Worm (Caenorhabditis elegans): ENCODE data around the gene srt-59.

srt-59 gene

DNA sequence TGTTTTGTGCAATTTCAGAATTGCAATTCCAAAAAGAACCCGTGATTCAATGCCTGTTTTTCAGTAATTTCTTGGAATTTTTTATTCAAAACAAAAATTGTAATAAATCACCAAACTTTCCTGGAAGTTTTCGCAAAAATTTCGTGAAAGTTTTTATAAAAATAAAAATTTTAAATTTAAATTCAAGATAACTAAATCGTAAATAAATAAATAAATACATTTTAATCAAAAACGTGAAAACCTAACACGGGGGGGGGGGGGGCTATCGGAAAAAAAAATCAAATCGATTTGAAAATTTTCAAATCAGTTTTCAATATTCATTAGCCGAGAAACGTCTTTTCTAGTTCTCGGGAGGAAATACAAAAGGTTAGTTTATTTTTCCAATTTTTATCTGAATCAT is 8.5 kb downstream of the srt-59 start, which contains the start of gene C18H7.4:
TSS of gene C18H7.4 (plus strand) at position 301 of the 400 bp plus-strand sequence.
- TF ChIP-seq unc-62 (GFP tag; optimal IDR thresholded peaks at IDR 0.05) (no peak), sem-2 (GFP tag; optimal IDR thresholded peaks at IDR 0.05) (no peak), zip-8 (tag; optimal IDR thresholded peaks at IDR 0.05) (no peak), mls-2 (tag; optimal IDR thresholded peaks at IDR 0.05) (no peak), ceh-39 (tag; optimal IDR thresholded peaks at IDR 0.05) (no peak), tbx-8 (GFP tag; optimal IDR thresholded peaks at IDR 0.05) (no peak), nhr-2 (tag; optimal IDR thresholded peaks at IDR 0.05) (no peak), nhr-12 (tag; optimal IDR thresholded peaks at IDR 0.05) (no peak), lin-32 (GFP tag; optimal IDR thresholded peaks at IDR 0.05) (no peak), lin-13 (tag; optimal IDR thresholded peaks at IDR 0.05) (no peak), sptf-1 (tag; optimal IDR thresholded peaks at IDR 0.05) (no peak), cnd-1 (tag; optimal IDR thresholded peaks at IDR 0.05) (no peak), nhr-76 (tag; optimal IDR thresholded peaks at IDR 0.05) (no peak), nhr-28 (tag; optimal IDR thresholded peaks at IDR 0.05) (no peak), drap-1 (GFP tag; optimal IDR thresholded peaks at IDR 0.05) (no peak), ces-1 (GFP tag; optimal IDR thresholded peaks at IDR 0.05) (no peak), lsy-2 (tag; optimal IDR thresholded peaks at IDR 0.05) (no peak), ham-2 (GFP tag; optimal IDR thresholded peaks at IDR 0.05) (no peak)

DNA sequence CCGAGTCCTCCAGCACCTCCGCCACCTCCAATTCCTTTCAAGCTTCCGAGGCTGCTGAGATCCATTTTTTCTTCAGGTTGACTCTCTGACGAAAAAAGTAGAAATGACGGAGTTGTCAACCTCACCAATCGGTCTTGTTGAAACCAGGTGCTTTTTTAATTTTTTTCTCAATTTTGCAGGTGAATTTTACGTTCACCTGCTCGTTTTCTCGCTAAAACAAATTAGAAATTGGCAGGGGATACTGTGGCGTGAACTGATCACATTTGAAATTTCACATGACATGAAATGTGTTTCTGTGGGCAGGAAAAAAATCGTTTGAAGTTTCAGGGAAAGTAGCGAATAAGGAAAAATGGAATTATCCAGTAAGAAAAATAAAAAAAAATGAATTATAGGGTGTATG is 9.1 kb downstream of the srt-59 start, which contains the start of gene C18H7.6:
TSS of gene C18H7.6 (minus strand) at position 104 of the 400 bp plus-strand sequence.
- TF ChIP-seq lsy-2 (tag; optimal IDR thresholded peaks at IDR 0.05) (no peak), zip-8 (tag; optimal IDR thresholded peaks at IDR 0.05) (no peak), unc-39 (tag; optimal IDR thresholded peaks at IDR 0.05) (no peak), sem-2 (GFP tag; optimal IDR thresholded peaks at IDR 0.05) (no peak), unc-62 (GFP tag; optimal IDR thresholded peaks at IDR 0.05) (no peak), ceh-43 (GFP tag; optimal IDR thresholded peaks at IDR 0.05) (no peak), nhr-12 (tag; optimal IDR thresholded peaks at IDR 0.05) (no peak), nhr-237 (tag; optimal IDR thresholded peaks at IDR 0.05) (no peak), snpc-4 (tag; optimal IDR thresholded peaks at IDR 0.05) (no peak), unc-120 (tag; optimal IDR thresholded peaks at IDR 0.05; ENCODE audit: poor library complexity, severe bottlenecking) (no peak), lin-32 (GFP tag; optimal IDR thresholded peaks at IDR 0.05) (no peak), mep-1 (tag; optimal IDR thresholded peaks at IDR 0.05) (no peak), sptf-1 (tag; optimal IDR thresholded peaks at IDR 0.05) (no peak), pha-4 (tag; optimal IDR thresholded peaks at IDR 0.05) (no peak)

- TF ChIP-seq lin-13 (tag; optimal IDR thresholded peaks at IDR 0.05) (no peak), ceh-39 (tag; optimal IDR thresholded peaks at IDR 0.05) (no peak), nhr-12 (tag; optimal IDR thresholded peaks at IDR 0.05) (no peak), mls-2 (tag; optimal IDR thresholded peaks at IDR 0.05) (no peak), ham-2 (GFP tag; optimal IDR thresholded peaks at IDR 0.05) (no peak), cnd-1 (tag; optimal IDR thresholded peaks at IDR 0.05) (no peak), bed-3 (GFP tag; optimal IDR thresholded peaks at IDR 0.05) (no peak)
Measured at ce11 chrIV:587729-588128, 13.8 kb downstream of the srt-59 start, which contains the start of gene C18H7.12. C18H7.12 (minus strand) TSS chrIV:587829.

- TF ChIP-seq nhr-28 (tag; optimal IDR thresholded peaks at IDR 0.05) (no peak), unc-62 (GFP tag; optimal IDR thresholded peaks at IDR 0.05) (no peak), bed-3 (GFP tag; optimal IDR thresholded peaks at IDR 0.05) (no peak), zip-8 (tag; optimal IDR thresholded peaks at IDR 0.05) (no peak), ceh-39 (tag; optimal IDR thresholded peaks at IDR 0.05) (no peak), lsy-2 (tag; optimal IDR thresholded peaks at IDR 0.05) (no peak)
Measured at ce11 chrIV:584039-584438, 17.5 kb downstream of the srt-59 start.

ce11 chrIV:582130-582529 is 19.4 kb downstream of the srt-59 start, which contains the start of gene F56A11.6:
F56A11.6 (minus strand) TSS chrIV:582230.
- no peak for TF ChIP-seq mep-1 (tag; optimal IDR thresholded peaks at IDR 0.05)
- TF ChIP-seq tbx-8 (GFP tag; optimal IDR thresholded peaks at IDR 0.05), result no peak
- no peak for TF ChIP-seq nhr-76 (tag; optimal IDR thresholded peaks at IDR 0.05)
- TF ChIP-seq lin-13 (tag; optimal IDR thresholded peaks at IDR 0.05), result no peak

ce11 chrIV:580512-580911 is 21.0 kb downstream of the srt-59 start:
- TF ChIP-seq mep-1 (tag; optimal IDR thresholded peaks at IDR 0.05) (no peak), tbx-8 (GFP tag; optimal IDR thresholded peaks at IDR 0.05) (no peak), hlh-1 (tag; optimal IDR thresholded peaks at IDR 0.05) (no peak), nhr-12 (tag; optimal IDR thresholded peaks at IDR 0.05) (no peak), flh-1 (GFP tag; optimal IDR thresholded peaks at IDR 0.05) (no peak), lin-13 (tag; optimal IDR thresholded peaks at IDR 0.05) (no peak), nhr-28 (tag; optimal IDR thresholded peaks at IDR 0.05) (no peak), unc-62 (GFP tag; optimal IDR thresholded peaks at IDR 0.05) (no peak), zip-8 (tag; optimal IDR thresholded peaks at IDR 0.05) (no peak), mab-5 (tag; optimal IDR thresholded peaks at IDR 0.05) (no peak), ceh-83 (GFP tag; optimal IDR thresholded peaks at IDR 0.05) (no peak), bed-3 (GFP tag; optimal IDR thresholded peaks at IDR 0.05) (no peak), sptf-1 (tag; optimal IDR thresholded peaks at IDR 0.05) (no peak), M03D4.4 (tag; optimal IDR thresholded peaks at IDR 0.05) (no peak), cnd-1 (tag; optimal IDR thresholded peaks at IDR 0.05) (no peak)

Data from whole organism, mixed stage, embryonic.